Worm (Caenorhabditis elegans) whole organism, young adult: ENCODE measurements around the gene tbc-11.

Source experiments
- B0336.3 ChIP-seq: fragments of 200-800 bp; sonication (Bioruptor generic); IDR thresholded peaks from 2 replicates; pipeline ENCODE4 v1.3.6; 2022; ENCODE audit warnings: missing genetic modification characterization, missing compliant biosample characterization
- F10E7.11 ChIP-seq: sonication (generic microtip); optimal IDR thresholded peaks from 2 replicates; lab custom pipeline; 2017; ENCODE audit warnings: mild to moderate bottlenecking, missing genetic modification characterization, moderate library complexity, missing compliant biosample characterization
- T07F8.4 ChIP-seq: sonication (generic microtip); optimal IDR thresholded peaks from 2 replicates; lab custom pipeline; 2016; ENCODE audit warnings: mild to moderate bottlenecking, missing genetic modification characterization, moderate library complexity, missing compliant biosample characterization
- T26A5.8 ChIP-seq: sonication (generic microtip); optimal IDR thresholded peaks from 2 replicates; lab custom pipeline; 2016; ENCODE audit warnings: missing genetic modification characterization, missing compliant biosample characterization
- Y53F4B.3 ChIP-seq: fragments of 200-800 bp; sonication (Bioruptor generic); IDR thresholded peaks from 2 replicates; pipeline ENCODE4 v1.3.6; 2022; ENCODE audit warnings: missing genetic modification reagents, missing genetic modification characterization, missing compliant biosample characterization
- Y56A3A.18 ChIP-seq: fragments of 200-800 bp; sonication (Bioruptor generic); IDR thresholded peaks from 2 replicates; pipeline ENCODE4 v1.3.6; 2022; ENCODE audit warnings: missing genetic modification reagents, missing genetic modification characterization, missing compliant biosample characterization
- ZK185.1 ChIP-seq: sonication (generic microtip); optimal IDR thresholded peaks from 2 replicates; lab custom pipeline; 2016; ENCODE audit warnings: mild to moderate bottlenecking, missing genetic modification characterization, missing compliant biosample characterization; ENCODE audit not compliant: poor library complexity, severe bottlenecking
- ama-1 ChIP-seq, 3 experiments: fragments of 150-350 bp in 1 of 3; sonication (generic microtip) in 2 of 3; optimal IDR thresholded peaks; 2 replicates each; lab custom pipeline; 2014 to 2018; ENCODE audit warnings: missing biosample characterization in 2 of 3, missing genetic modification characterization in 2 of 3, missing genetic modification reagents in 2 of 3
- aptf-2 ChIP-seq: fragments of 200-800 bp; sonication (Bioruptor generic); conservative IDR thresholded peaks from 2 replicates; pipeline ENCODE4 v1.3.6; 2022; ENCODE audit warnings: missing genetic modification reagents, missing genetic modification characterization, missing compliant biosample characterization
- aptf-3 ChIP-seq: fragments of 200-800 bp; sonication (Bioruptor generic); IDR thresholded peaks from 2 replicates; pipeline ENCODE4 v1.3.6; 2022; ENCODE audit warnings: missing genetic modification characterization, missing compliant biosample characterization
- atf-7 ChIP-seq: sonication (generic microtip); optimal IDR thresholded peaks from 2 replicates; lab custom pipeline; 2017; ENCODE audit warnings: mild to moderate bottlenecking, missing genetic modification characterization, missing compliant biosample characterization
- attf-5 ChIP-seq: fragments of 200-800 bp; sonication (Bioruptor generic); optimal IDR thresholded peaks from 2 replicates; lab custom pipeline; 2018; ENCODE audit warnings: mild to moderate bottlenecking, missing genetic modification characterization, missing compliant biosample characterization
- attf-6 ChIP-seq: fragments of 200-800 bp; sonication (Bioruptor generic); IDR thresholded peaks from 2 replicates; pipeline ENCODE4 v1.3.6; 2022; ENCODE audit warnings: missing genetic modification reagents, missing genetic modification characterization, missing compliant biosample characterization
- cebp-2 ChIP-seq: fragments of 200-800 bp; sonication (Bioruptor generic); IDR thresholded peaks from 2 replicates; pipeline ENCODE4 v1.3.6; 2022; ENCODE audit warnings: missing genetic modification characterization, missing compliant biosample characterization
- ceh-27 ChIP-seq: fragments of 200-800 bp; sonication (Bioruptor generic); optimal IDR thresholded peaks from 2 replicates; lab custom pipeline; 2018; ENCODE audit warnings: mild to moderate bottlenecking, missing genetic modification characterization, moderate library complexity, missing compliant biosample characterization
- ceh-40 ChIP-seq: fragments of 200-800 bp; sonication (Bioruptor generic); IDR thresholded peaks from 2 replicates; pipeline ENCODE4 v1.3.6; 2022; ENCODE audit warnings: missing genetic modification characterization, missing compliant biosample characterization
- ceh-91 ChIP-seq: fragments of 200-800 bp; sonication (Bioruptor generic); IDR thresholded peaks from 2 replicates; pipeline ENCODE4 v1.3.6; 2022; ENCODE audit warnings: missing genetic modification reagents, missing genetic modification characterization, missing compliant biosample characterization
- die-1 ChIP-seq: sonication (generic microtip); optimal IDR thresholded peaks from 2 replicates; lab custom pipeline; 2016; ENCODE audit warnings: missing genotype, mild to moderate bottlenecking, missing genetic modification characterization, missing compliant biosample characterization
- dpff-1 ChIP-seq: sonication (generic microtip); optimal IDR thresholded peaks from 2 replicates; lab custom pipeline; 2017; ENCODE audit warnings: mild to moderate bottlenecking, missing genetic modification characterization, missing compliant biosample characterization
- egl-18 ChIP-seq: fragments of 200-800 bp; sonication (Bioruptor generic); IDR thresholded peaks from 2 replicates; pipeline ENCODE4 v1.3.6; 2022; ENCODE audit warnings: missing genetic modification reagents, missing genetic modification characterization, missing compliant biosample characterization
- fkh-3 ChIP-seq: sonication (generic microtip); optimal IDR thresholded peaks from 2 replicates; lab custom pipeline; 2016; ENCODE audit warnings: mild to moderate bottlenecking, missing genetic modification characterization, missing compliant biosample characterization
- gei-17 ChIP-seq: fragments of 200-800 bp; sonication (Bioruptor generic); optimal IDR thresholded peaks from 2 replicates; lab custom pipeline; 2018; ENCODE audit warnings: mild to moderate bottlenecking, missing genetic modification characterization, missing compliant biosample characterization
- him-1 ChIP-seq: sonication (generic microtip); optimal IDR thresholded peaks from 2 replicates; lab custom pipeline; 2016; ENCODE audit warnings: missing genotype, missing genetic modification reagents, missing genetic modification characterization, missing compliant biosample characterization
- hlh-26 ChIP-seq: fragments of 200-800 bp; sonication (Bioruptor generic); conservative IDR thresholded peaks from 2 replicates; pipeline ENCODE4 v1.3.6; 2022; ENCODE audit warnings: missing genetic modification reagents, missing genetic modification characterization, missing compliant biosample characterization
- hsf-1 ChIP-seq: fragments of 200-800 bp; sonication (Bioruptor generic); IDR thresholded peaks from 2 replicates; pipeline ENCODE4 v1.3.6; 2022; ENCODE audit warnings: missing genetic modification reagents, missing genetic modification characterization, missing compliant biosample characterization
- lin-35 ChIP-seq, 3 experiments: fragments of 150-350 bp in 2 of 3; sonication (generic microtip) in 1 of 3; optimal IDR thresholded peaks; 2 replicates each; lab custom pipeline; 2014 to 2018; ENCODE audit warnings: missing biosample characterization in 3 of 3, missing genetic modification characterization in 3 of 3, missing genetic modification reagents in 3 of 3
- lin-40 ChIP-seq: sonication (generic microtip); optimal IDR thresholded peaks from 2 replicates; lab custom pipeline; 2016; ENCODE audit warnings: missing genetic modification characterization, mild to moderate bottlenecking, missing compliant biosample characterization, missing genotype, missing genetic modification reagents
- lir-1 ChIP-seq: fragments of 200-800 bp; sonication (Bioruptor generic); conservative IDR thresholded peaks from 2 replicates; pipeline ENCODE4 v1.3.6; 2022; ENCODE audit warnings: missing genetic modification reagents, missing genetic modification characterization, missing compliant biosample characterization
- lsl-1 ChIP-seq: fragments of 200-800 bp; sonication (Bioruptor generic); optimal IDR thresholded peaks from 2 replicates; lab custom pipeline; 2018; ENCODE audit warnings: mild to moderate bottlenecking, missing genetic modification characterization, moderate library complexity, missing compliant biosample characterization
- mel-28 ChIP-seq: sonication (generic microtip); optimal IDR thresholded peaks from 2 replicates; lab custom pipeline; 2016; ENCODE audit warnings: borderline replicate concordance, mild to moderate bottlenecking, missing genetic modification characterization, missing compliant biosample characterization
- nfya-2 ChIP-seq: fragments of 200-800 bp; sonication (Bioruptor generic); IDR thresholded peaks from 2 replicates; pipeline ENCODE4 v1.3.6; 2022; ENCODE audit warnings: missing genetic modification reagents, missing genetic modification characterization, missing compliant biosample characterization
- nhr-27 ChIP-seq: fragments of 200-800 bp; sonication (Bioruptor generic); optimal IDR thresholded peaks from 2 replicates; lab custom pipeline; 2018; ENCODE audit warnings: mild to moderate bottlenecking, missing genetic modification characterization, moderate library complexity, missing compliant biosample characterization
- nhr-80 ChIP-seq: sonication (generic microtip); optimal IDR thresholded peaks from 2 replicates; lab custom pipeline; 2016; ENCODE audit warnings: missing genetic modification characterization, missing compliant biosample characterization
- nhr-90 ChIP-seq: sonication (generic microtip); optimal IDR thresholded peaks from 2 replicates; lab custom pipeline; 2016; ENCODE audit warnings: missing genotype, mild to moderate bottlenecking, missing genetic modification characterization, missing compliant biosample characterization
- pbrm-1 ChIP-seq: fragments of 200-800 bp; sonication (Bioruptor generic); IDR thresholded peaks from 2 replicates; pipeline ENCODE4 v1.3.6; 2022; ENCODE audit warnings: missing genetic modification reagents, missing genetic modification characterization, missing compliant biosample characterization
- rcor-1 ChIP-seq: fragments of 200-800 bp; sonication (Bioruptor generic); IDR thresholded peaks from 2 replicates; pipeline ENCODE4 v1.3.6; 2022; ENCODE audit warnings: missing genetic modification reagents, missing genetic modification characterization, missing compliant biosample characterization
- rec-8 ChIP-seq, 2 experiments: sonication (generic microtip); optimal IDR thresholded peaks; 2 replicates each; lab custom pipeline; 2016; ENCODE audit warnings: mild to moderate bottlenecking in 2 of 2, missing genetic modification characterization in 2 of 2, missing genetic modification reagents in 2 of 2, missing genotype in 2 of 2, missing biosample characterization in 1 of 2, missing compliant biosample characterization in 1 of 2, moderate library complexity in 1 of 2
- sdz-38 ChIP-seq: sonication (generic microtip); optimal IDR thresholded peaks from 2 replicates; lab custom pipeline; 2016; ENCODE audit warnings: missing genotype, missing genetic modification characterization, missing compliant biosample characterization
- sea-2 ChIP-seq: fragments of 200-800 bp; sonication (Bioruptor generic); IDR thresholded peaks from 2 replicates; pipeline ENCODE4 v1.3.6; 2022; ENCODE audit warnings: missing genetic modification characterization, missing compliant biosample characterization
- snpc-3.4 ChIP-seq: sonication (generic microtip); optimal IDR thresholded peaks from 2 replicates; lab custom pipeline; 2017; ENCODE audit warnings: missing genetic modification characterization, mild to moderate bottlenecking, missing compliant biosample characterization, antibody characterized with exemption, moderate library complexity, missing genotype, missing genetic modification reagents
- snpc-4 ChIP-seq, 5 experiments: fragments of 150-350 bp in 1 of 5; sonication (generic microtip) in 4 of 5; optimal IDR thresholded peaks; 2 replicates each; lab custom pipeline; 2014 to 2018; ENCODE audit warnings: missing genetic modification characterization in 5 of 5, missing biosample characterization in 3 of 5, antibody characterized with exemption in 2 of 5, mild to moderate bottlenecking in 2 of 5, missing compliant biosample characterization in 2 of 5, missing genotype in 2 of 5, moderate library complexity in 2 of 5, missing genetic modification reagents in 1 of 5
- sptf-2 ChIP-seq: fragments of 200-800 bp; sonication (Bioruptor generic); optimal IDR thresholded peaks from 2 replicates; lab custom pipeline; 2018; ENCODE audit warnings: mild to moderate bottlenecking, missing genetic modification characterization, missing compliant biosample characterization
- unc-130 ChIP-seq: sonication (generic microtip); optimal IDR thresholded peaks from 2 replicates; lab custom pipeline; 2016; ENCODE audit warnings: missing genetic modification reagents, missing genetic modification characterization, missing compliant biosample characterization
- unc-62 ChIP-seq: fragments of 150-350 bp; optimal IDR thresholded peaks from 2 replicates; lab custom pipeline; 2014; ENCODE audit warnings: missing biosample characterization, missing genetic modification reagents, missing genetic modification characterization
- ztf-22 ChIP-seq: fragments of 200-800 bp; sonication (Bioruptor generic); optimal IDR thresholded peaks from 2 replicates; lab custom pipeline; 2018; ENCODE audit warnings: mild to moderate bottlenecking, missing genetic modification characterization, moderate library complexity, missing compliant biosample characterization
- ztf-26 ChIP-seq: sonication (generic microtip); optimal IDR thresholded peaks from 2 replicates; lab custom pipeline; 2017; ENCODE audit warnings: missing genetic modification characterization, missing compliant biosample characterization
- ztf-3 ChIP-seq: fragments of 200-800 bp; sonication (Bioruptor generic); optimal IDR thresholded peaks from 2 replicates; lab custom pipeline; 2018; ENCODE audit warnings: mild to moderate bottlenecking, missing genetic modification characterization, missing compliant biosample characterization
- ztf-6 ChIP-seq: fragments of 200-800 bp; sonication (Bioruptor generic); IDR thresholded peaks from 2 replicates; pipeline ENCODE4 v1.3.6; 2022; ENCODE audit warnings: missing genetic modification reagents, missing genetic modification characterization, missing compliant biosample characterization

Gene tbc-11

ce11 chrX:949466-949865 is 24.7 kb downstream of the tbc-11 start (continued):
- TF ChIP-seq sdz-38 = no peak
- TF ChIP-seq ZK185.1 (tag; lab: Kevin White, UChicago) = peak; percentile 37
- no peak for TF ChIP-seq dpff-1 (tag; lab: Kevin White, UChicago)
- TF ChIP-seq ama-1 (optimal IDR thresholded peaks at IDR 0.05; lab: Kevin White, UChicago) = no peak
- no peak for TF ChIP-seq ama-1 (GFP tag; optimal IDR thresholded peaks at IDR 0.05; lab: Kevin White, UChicago)
- no peak for TF ChIP-seq lir-1 (GFP tag; lab: Robert Waterston, UW)
- TF ChIP-seq lin-35 (GFP tag; optimal IDR thresholded peaks at IDR 0.05; lab: Kevin White, UChicago) = peak in 1 of 3 experiments; percentile 36
- TF ChIP-seq nfya-2 (GFP tag; lab: Robert Waterston, UW) = no peak
- no peak for TF ChIP-seq snpc-3.4 (tag; lab: Kevin White, UChicago)
- TF ChIP-seq Y56A3A.18 (GFP tag; lab: Robert Waterston, UW) = no peak
- TF ChIP-seq T26A5.8 (tag; lab: Kevin White, UChicago) = no peak
- no peak for TF ChIP-seq sea-2 (GFP tag; lab: Robert Waterston, UW)
- no peak for TF ChIP-seq unc-62
- TF ChIP-seq hsf-1 (GFP tag; lab: Robert Waterston, UW) = 0 out of 2 replicates have a peak, but pooled peaks have one; percentile 42
- no peak for TF ChIP-seq aptf-3
- no peak for TF ChIP-seq rec-8 (tag; optimal IDR thresholded peaks at IDR 0.05; lab: Kevin White, UChicago)
- no peak for TF ChIP-seq T07F8.4 (tag; lab: Kevin White, UChicago)
- TF ChIP-seq egl-18 (GFP tag; lab: Robert Waterston, UW) = no peak
- no peak for TF ChIP-seq ztf-22 (GFP tag; lab: Kevin White, UChicago)
- TF ChIP-seq cebp-2 (GFP tag; lab: Robert Waterston, UW) = no peak
- TF ChIP-seq Y53F4B.3 (GFP tag; lab: Robert Waterston, UW) = no peak
- no peak for TF ChIP-seq fkh-3 (tag; lab: Kevin White, UChicago)
- TF ChIP-seq ceh-91 = no peak
- TF ChIP-seq snpc-4 (GFP tag; optimal IDR thresholded peaks at IDR 0.05; lab: Kevin White, UChicago) = peak; percentile 37
- peak in 3 of 4 experiments; percentile 27 to 67 (median 37) for TF ChIP-seq snpc-4 (tag; optimal IDR thresholded peaks at IDR 0.05; lab: Kevin White, UChicago)
- TF ChIP-seq pbrm-1 (GFP tag; lab: Robert Waterston, UW) = peak; percentile 71
- TF ChIP-seq ztf-6 = 0 out of 2 replicates have a peak, but pooled peaks have one; percentile 41
- TF ChIP-seq atf-7 (tag; lab: Kevin White, UChicago) = peak; percentile 20
- TF ChIP-seq die-1 = peak; percentile 28
- no peak for TF ChIP-seq mel-28 (tag; lab: Kevin White, UChicago)
- no peak for TF ChIP-seq unc-130 (GFP tag; lab: Kevin White, UChicago)
- peak; percentile 60; the same call in 1 of the 2 replicates for TF ChIP-seq B0336.3 (GFP tag; lab: Robert Waterston, UW)
- no peak for TF ChIP-seq nhr-27 (tag; lab: Kevin White, UChicago)
- TF ChIP-seq lsl-1 (GFP tag; lab: Kevin White, UChicago) = no peak
- TF ChIP-seq hlh-26 = no peak
- TF ChIP-seq ceh-27 = peak; percentile 90
- TF ChIP-seq ztf-26 (tag; lab: Kevin White, UChicago) = no peak
- TF ChIP-seq ztf-3 (GFP tag; lab: Kevin White, UChicago) = no peak
- no peak for TF ChIP-seq sptf-2 (GFP tag; lab: Kevin White, UChicago)
- peak; percentile 71 for TF ChIP-seq gei-17 (GFP tag; lab: Kevin White, UChicago)
- no peak for TF ChIP-seq nhr-90 (tag; lab: Kevin White, UChicago)
- TF ChIP-seq attf-6 (GFP tag; lab: Robert Waterston, UW) = no peak
- no peak for TF ChIP-seq ceh-40 (GFP tag; lab: Robert Waterston, UW)
- peak; percentile 90 for TF ChIP-seq lin-40 (tag; lab: Kevin White, UChicago)
- TF ChIP-seq him-1 (tag; lab: Kevin White, UChicago) = no peak
- TF ChIP-seq nhr-80 (tag; lab: Kevin White, UChicago) = peak; percentile 46
- peak; percentile 68 for TF ChIP-seq rcor-1 (GFP tag; lab: Robert Waterston, UW)
- TF ChIP-seq attf-5 (GFP tag; lab: Kevin White, UChicago) = peak; percentile 80
- TF ChIP-seq F10E7.11 (tag; lab: Kevin White, UChicago) = no peak
- TF ChIP-seq aptf-2 (GFP tag; lab: Robert Waterston, UW) = no peak
